Fruit fly (Drosophila melanogaster): ENCODE measurements around the gene CG7886.

DNA sequence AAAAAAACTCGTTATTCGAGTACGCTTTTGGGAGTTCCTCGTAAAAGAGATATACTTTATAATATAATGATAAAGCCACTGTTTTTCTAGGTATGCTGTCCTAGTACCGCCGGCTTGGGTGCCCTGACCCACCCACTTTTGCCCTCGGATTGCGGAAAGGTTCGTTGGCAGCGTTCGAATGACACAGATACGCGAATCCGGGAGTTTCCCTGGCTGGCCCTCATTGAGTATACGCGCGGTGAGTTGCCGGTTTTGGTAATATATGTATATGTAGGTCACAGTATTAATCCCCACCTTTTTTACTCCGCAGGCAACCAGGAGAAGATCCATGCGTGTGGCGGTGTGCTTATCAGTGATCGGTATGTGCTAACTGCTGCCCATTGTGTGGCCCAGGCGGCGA lies 15.8 kb upstream of the CG7886 start:
- TF ChIP-seq pan (optimal IDR thresholded peaks at IDR 0.05) (no peak), usp (GFP tag; optimal IDR thresholded peaks at IDR 0.05) (no peak), EcR (GFP tag; optimal IDR thresholded peaks at IDR 0.05) (no peak), CG8478 (optimal IDR thresholded peaks at IDR 0.05) (no peak), Dll (optimal IDR thresholded peaks at IDR 0.05) (no peak)
